Worm (Caenorhabditis elegans): ENCODE data around the gene F11A5.5.

ce11 chrV:16244078-16244477 is 46.0 kb downstream of the F11A5.5 start, which contains the start of gene srh-104:
- TF ChIP-seq aly-2 (tag; optimal IDR thresholded peaks at IDR 0.05) (no peak), unc-30 (tag; optimal IDR thresholded peaks at IDR 0.05) (no peak), unc-130 (tag; optimal IDR thresholded peaks at IDR 0.05) (no peak), rnt-1 (tag; optimal IDR thresholded peaks at IDR 0.05) (no peak), nhr-90 (tag; optimal IDR thresholded peaks at IDR 0.05; ENCODE audit: poor library complexity) (no peak), mab-9 (GFP tag; IDR thresholded peaks at IDR 0.05) (no peak), mep-1 (tag; optimal IDR thresholded peaks at IDR 0.05) (no peak), ces-1 (GFP tag; optimal IDR thresholded peaks at IDR 0.05) (no peak), jun-1 (tag; optimal IDR thresholded peaks at IDR 0.05) (no peak), Y116A8C.19 (tag; optimal IDR thresholded peaks at IDR 0.05; ENCODE audit: borderline replicate concordance) (no peak), ets-5 (GFP tag; IDR thresholded peaks at IDR 0.05) (no peak), pqm-1 (tag; optimal IDR thresholded peaks at IDR 0.05) (no peak), elt-2 (tag; optimal IDR thresholded peaks at IDR 0.05) (no peak)

Measured in whole organism, L1 larva.